Worm (Caenorhabditis elegans) whole organism, young adult: ENCODE results near the gene ZC416.2.

Source experiments
- Y53F4B.3 ChIP-seq: fragments of 200-800 bp; sonication (Bioruptor generic); IDR thresholded peaks from 2 replicates; pipeline ENCODE4 v1.3.6; 2022; ENCODE audit warnings: missing genetic modification reagents, missing genetic modification characterization, missing compliant biosample characterization
- Y95B8A.8 ChIP-seq: fragments of 200-800 bp; sonication (Bioruptor generic); IDR thresholded peaks from 2 replicates; pipeline ENCODE4 v1.3.6; 2022; ENCODE audit warnings: missing genetic modification reagents, missing genetic modification characterization, missing compliant biosample characterization
- ama-1 ChIP-seq, 3 experiments: fragments of 150-350 bp in 1 of 3; sonication (generic microtip) in 2 of 3; optimal IDR thresholded peaks; 2 replicates each; lab custom pipeline; 2014 to 2018; ENCODE audit warnings: missing biosample characterization in 2 of 3, missing genetic modification characterization in 2 of 3, missing genetic modification reagents in 2 of 3
- ccch-3 ChIP-seq: fragments of 200-800 bp; sonication (Bioruptor generic); optimal IDR thresholded peaks from 2 replicates; lab custom pipeline; 2018; ENCODE audit warnings: mild to moderate bottlenecking, missing genetic modification characterization, missing compliant biosample characterization
- lin-54 ChIP-seq: fragments of 200-800 bp; sonication (Bioruptor generic); optimal IDR thresholded peaks from 2 replicates; lab custom pipeline; 2018; ENCODE audit warnings: mild to moderate bottlenecking, missing genetic modification characterization, missing compliant biosample characterization
- madf-3 ChIP-seq: fragments of 200-800 bp; sonication (Bioruptor generic); IDR thresholded peaks from 2 replicates; pipeline ENCODE4 v1.3.6; 2022; ENCODE audit warnings: missing genetic modification reagents, missing genetic modification characterization, missing compliant biosample characterization
- nhr-90 ChIP-seq: sonication (generic microtip); optimal IDR thresholded peaks from 2 replicates; lab custom pipeline; 2016; ENCODE audit warnings: missing genotype, mild to moderate bottlenecking, missing genetic modification characterization, missing compliant biosample characterization
- somi-1 ChIP-seq: fragments of 200-800 bp; sonication (Bioruptor generic); optimal IDR thresholded peaks from 2 replicates; lab custom pipeline; 2018; ENCODE audit warnings: mild to moderate bottlenecking, missing genetic modification characterization, missing compliant biosample characterization
- ztf-22 ChIP-seq: fragments of 200-800 bp; sonication (Bioruptor generic); optimal IDR thresholded peaks from 2 replicates; lab custom pipeline; 2018; ENCODE audit warnings: mild to moderate bottlenecking, missing genetic modification characterization, moderate library complexity, missing compliant biosample characterization
- ztf-26 ChIP-seq: sonication (generic microtip); optimal IDR thresholded peaks from 2 replicates; lab custom pipeline; 2017; ENCODE audit warnings: missing genetic modification characterization, missing compliant biosample characterization

DNA sequence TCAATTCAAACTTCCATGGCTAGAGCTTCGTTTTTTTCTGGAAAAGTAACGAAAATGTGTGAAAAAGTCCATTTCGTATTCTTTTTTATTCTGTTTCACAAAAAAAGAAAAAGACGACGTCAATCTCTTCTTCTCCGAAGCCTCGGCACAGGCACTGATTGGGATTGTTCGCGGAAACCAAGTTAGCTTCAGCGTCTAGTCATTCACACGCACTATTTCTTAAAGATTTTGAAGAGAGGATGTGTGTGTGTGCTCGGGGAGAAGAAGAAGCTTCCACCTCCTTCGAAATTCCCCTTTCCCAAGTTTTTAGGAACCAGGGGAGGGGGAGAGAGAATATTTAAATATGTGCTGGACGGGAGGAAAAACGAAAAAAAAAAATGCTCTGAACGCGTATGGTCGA is 7.0 kb upstream of the ZC416.2 start:
- no peak for TF ChIP-seq ztf-22 (GFP tag; lab: Kevin White, UChicago)
- TF ChIP-seq Y53F4B.3 = no peak
- TF ChIP-seq somi-1 (GFP tag; lab: Kevin White, UChicago) = no peak
- no peak for TF ChIP-seq lin-54 (GFP tag; lab: Kevin White, UChicago)
- no peak for TF ChIP-seq Y95B8A.8 (GFP tag; lab: Robert Waterston, UW)
- TF ChIP-seq ama-1 (optimal IDR thresholded peaks at IDR 0.05; lab: Kevin White, UChicago) = no peak
- TF ChIP-seq ama-1 (GFP tag; optimal IDR thresholded peaks at IDR 0.05; lab: Kevin White, UChicago) = no peak
- no peak for TF ChIP-seq madf-3 (GFP tag; lab: Robert Waterston, UW)
- TF ChIP-seq nhr-90 (tag; lab: Kevin White, UChicago) = no peak
- TF ChIP-seq ccch-3 (GFP tag; lab: Kevin White, UChicago) = no peak
- no peak for TF ChIP-seq ztf-26 (tag; lab: Kevin White, UChicago)
